Worm (Caenorhabditis elegans): Measurements from ENCODE around the gene flp-14.

The flp-14 gene

DNA sequence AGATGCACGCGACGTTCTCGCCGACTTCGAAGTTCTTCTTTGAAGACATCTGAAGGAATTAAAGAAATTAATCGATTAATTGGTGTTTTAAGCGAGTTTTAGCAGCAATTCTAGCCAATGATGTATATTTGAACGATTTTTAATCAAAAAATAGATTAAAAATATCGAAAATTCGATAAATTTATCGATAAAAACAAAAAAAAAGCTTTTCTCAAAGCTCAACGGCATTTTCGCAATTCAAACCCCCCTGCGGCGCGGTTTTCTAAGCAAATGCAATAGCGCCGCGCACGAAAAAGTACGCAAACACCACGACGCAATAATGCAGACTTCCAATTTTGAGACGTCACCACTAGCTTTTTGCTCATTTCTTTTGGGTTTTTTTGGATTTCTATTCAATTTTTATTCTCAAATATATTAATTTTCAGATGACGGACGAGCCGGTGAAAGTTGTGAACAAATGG is 35.7 kb upstream of the flp-14 start, which contains the start of the genes mrg-1 and spcs-2 (continued):
- TF ChIP-seq dpl-1 (GFP tag; optimal IDR thresholded peaks at IDR 0.05) (peak; percentile 88), ztf-7 (tag; optimal IDR thresholded peaks at IDR 0.05) (peak; percentile 44), unc-39 (tag; optimal IDR thresholded peaks at IDR 0.05) (no peak), ceh-62 (tag; optimal IDR thresholded peaks at IDR 0.05) (no peak), Y105C5A.15 (GFP tag; IDR thresholded peaks at IDR 0.05) (no peak), hlh-30 (tag; optimal IDR thresholded peaks at IDR 0.05; ENCODE audit: insufficient read depth) (peak; percentile 77), aly-2 (tag; optimal IDR thresholded peaks at IDR 0.05) (no peak), nhr-25 (tag; optimal IDR thresholded peaks at IDR 0.05; ENCODE audit: borderline replicate concordance, insufficient read depth) (no peak), zag-1 (tag; optimal IDR thresholded peaks at IDR 0.05) (peak; percentile 11), php-3 (GFP tag; IDR thresholded peaks at IDR 0.05) (peak; percentile 32; the same call in 1 of the 2 replicates), nhr-28 (tag; optimal IDR thresholded peaks at IDR 0.05) (peak; percentile 51), unc-62 (GFP tag; optimal IDR thresholded peaks at IDR 0.05 in 1 of 2) (peak in 1 of 2 experiments; percentile 98), unc-62 (tag; optimal IDR thresholded peaks at IDR 0.05) (no peak), unc-130 (GFP tag; optimal IDR thresholded peaks at IDR 0.05) (peak; percentile 93), nhr-111 (GFP tag; optimal IDR thresholded peaks at IDR 0.05) (no peak), fkh-10 (GFP tag; optimal IDR thresholded peaks at IDR 0.05) (peak; percentile 74), F10B5.3 (tag; optimal IDR thresholded peaks at IDR 0.05) (no peak), ZK337.2 (GFP tag; IDR thresholded peaks at IDR 0.05) (no peak), duxl-1 (tag; optimal IDR thresholded peaks at IDR 0.05; ENCODE audit: poor library complexity) (peak; percentile 75), ceh-20 (GFP tag; IDR thresholded peaks at IDR 0.05) (peak; percentile 74), dve-1 (tag; optimal IDR thresholded peaks at IDR 0.05; ENCODE audit: insufficient read depth) (peak; percentile 91), hlh-11 (tag; optimal IDR thresholded peaks at IDR 0.05) (peak; percentile 70), F37D6.2 (tag; optimal IDR thresholded peaks at IDR 0.05) (peak; percentile 71), F44E2.7 (GFP tag; IDR thresholded peaks at IDR 0.05) (no peak)

DNA sequence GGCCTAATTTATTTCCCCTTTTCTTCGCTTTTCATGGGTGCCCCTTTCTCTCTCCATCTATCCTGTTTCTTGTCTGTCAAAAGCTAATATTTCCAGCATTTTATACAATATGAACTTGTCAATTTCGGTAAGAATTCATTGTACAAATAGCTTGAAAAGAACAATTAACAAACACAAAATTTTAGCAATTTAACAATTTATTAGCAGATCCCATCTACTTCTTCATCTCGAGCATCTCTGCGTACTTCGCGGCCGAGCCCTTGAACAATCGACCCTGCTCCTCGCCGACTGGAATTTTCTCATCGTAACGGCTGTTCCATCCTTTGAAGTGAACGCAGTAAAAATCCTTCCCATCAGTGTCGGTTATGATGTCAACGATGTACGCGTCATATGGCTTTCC is 34.7 kb upstream of the flp-14 start:
- TF ChIP-seq lsy-2 (tag; optimal IDR thresholded peaks at IDR 0.05) (peak in 1 of 2 experiments; percentile 5), F10B5.3 (tag; optimal IDR thresholded peaks at IDR 0.05) (no peak), fos-1 (tag; optimal IDR thresholded peaks at IDR 0.05) (no peak), unc-130 (GFP tag; optimal IDR thresholded peaks at IDR 0.05) (peak; percentile 37), ama-1 (optimal IDR thresholded peaks at IDR 0.05) (no peak), madf-5 (GFP tag; IDR thresholded peaks at IDR 0.05) (no peak), lin-38 (GFP tag; IDR thresholded peaks at IDR 0.05) (peak; percentile 50), lin-13 (GFP tag; optimal IDR thresholded peaks at IDR 0.05) (peak; percentile 15), hlh-11 (tag; optimal IDR thresholded peaks at IDR 0.05) (no peak)

DNA sequence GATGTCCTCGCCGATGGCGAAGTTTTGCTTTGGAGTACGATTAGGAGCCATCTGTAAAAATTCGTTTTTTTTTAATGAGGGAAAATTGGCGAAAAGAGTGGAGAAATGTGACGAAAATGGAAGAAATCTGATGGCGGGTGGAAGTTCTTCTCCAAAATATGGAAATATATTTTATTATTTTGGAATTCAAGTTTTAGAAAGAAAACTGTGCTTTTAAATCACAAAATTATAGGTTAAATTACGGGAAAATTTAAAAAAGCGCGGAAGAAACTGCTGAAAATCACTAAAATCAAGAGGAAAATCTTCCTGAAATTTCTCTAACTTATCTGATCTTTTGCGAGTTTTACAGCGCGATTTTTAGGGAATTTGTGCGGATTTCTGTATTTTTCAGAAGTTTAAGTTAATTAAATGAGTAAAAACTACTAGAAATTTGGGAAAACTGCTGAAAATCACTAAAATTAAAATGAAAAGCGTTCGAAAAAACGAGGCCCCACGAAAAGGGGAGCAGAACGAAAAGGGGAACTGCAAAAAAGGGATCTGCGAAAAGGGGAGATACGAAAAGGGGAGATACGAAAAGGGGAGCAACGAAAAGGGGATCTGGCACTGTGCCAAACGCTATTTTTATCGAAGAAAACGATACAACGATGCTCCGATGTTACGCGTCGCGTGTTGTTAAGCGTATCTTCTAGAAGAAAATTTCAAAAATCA is 32.6 kb upstream of the flp-14 start, which contains the start of the genes cec-7 and enu-3.5:
TSS of gene cec-7 (minus strand) at position 51 of the 708 bp plus-strand sequence.
TSS of gene enu-3.5 (plus strand) at position 670 of the 708 bp plus-strand sequence.
- 0 out of 2 replicates have a peak, but pooled peaks have one; percentile 8 for TF ChIP-seq dmd-6 (GFP tag; IDR thresholded peaks at IDR 0.05)
- no peak for TF ChIP-seq nhr-25 (tag; optimal IDR thresholded peaks at IDR 0.05; ENCODE audit: borderline replicate concordance, insufficient read depth)
- TF ChIP-seq lin-38 (GFP tag; IDR thresholded peaks at IDR 0.05), result peak; percentile 36; the same call in 1 of the 2 replicates
- TF ChIP-seq Y48G9A.11 (GFP tag; IDR thresholded peaks at IDR 0.05), result peak; percentile 62; the same call in 1 of the 2 replicates
- peak; percentile 4 for TF ChIP-seq mes-2 (tag; optimal IDR thresholded peaks at IDR 0.05; ENCODE audit: poor library complexity, severe bottlenecking)
- TF ChIP-seq mxl-2 (GFP tag; conservative IDR thresholded peaks at IDR 0.05), result no peak
- TF ChIP-seq aha-1 (tag), result peak; percentile 23
